Fruit fly (Drosophila melanogaster) whole organism, adult: Measurements from ENCODE around the gene Or85c.

Source experiments
- CG11617 ChIP-seq: fragments of 200-800 bp; sonication (Bioruptor generic); optimal IDR thresholded peaks from 2 replicates; lab custom pipeline; 2017; ENCODE audit warnings: mild to moderate bottlenecking, missing biosample characterization, missing genetic modification reagents, missing genetic modification characterization
- CG1620 ChIP-seq: fragments of 200-800 bp; sonication (Bioruptor generic); optimal IDR thresholded peaks from 2 replicates; lab custom pipeline; 2016; ENCODE audit warnings: missing biosample characterization, missing genetic modification characterization
- CG33017 ChIP-seq: fragments of 200-800 bp; sonication (Bioruptor generic); optimal IDR thresholded peaks from 2 replicates; lab custom pipeline; 2018; ENCODE audit warnings: missing biosample characterization, mild to moderate bottlenecking, missing genetic modification characterization, moderate library complexity
- CG7045 ChIP-seq: fragments of 200-800 bp; sonication (Bioruptor generic); optimal IDR thresholded peaks from 2 replicates; lab custom pipeline; 2017; ENCODE audit warnings: missing biosample characterization, mild to moderate bottlenecking, missing genetic modification characterization
- Clk ChIP-seq: fragments of 200-800 bp; sonication (Bioruptor generic); optimal IDR thresholded peaks from 2 replicates; lab custom pipeline; 2017; ENCODE audit warnings: missing biosample characterization, missing genetic modification characterization
- bab1 ChIP-seq: fragments of 200-800 bp; sonication (Bioruptor generic); optimal IDR thresholded peaks from 3 replicates; lab custom pipeline; 2019; ENCODE audit warnings: missing biosample characterization, mild to moderate bottlenecking, missing genetic modification characterization, moderate library complexity
- cnc ChIP-seq, 2 experiments: fragments of >200 bp; optimal IDR thresholded peaks; 2 replicates each; lab custom pipeline; 2017
- kay ChIP-seq: fragments of 200-800 bp; sonication (Bioruptor generic); peaks from one replicate; lab custom pipeline; 2016; ENCODE audit warnings: missing biosample characterization, missing genetic modification characterization, borderline replicate concordance
- pad ChIP-seq: fragments of 200-800 bp; sonication (Bioruptor generic); optimal IDR thresholded peaks from 3 replicates; lab custom pipeline; 2017; ENCODE audit warnings: missing biosample characterization, missing genetic modification characterization, mild to moderate bottlenecking, moderate library complexity, missing genetic modification reagents

DNA sequence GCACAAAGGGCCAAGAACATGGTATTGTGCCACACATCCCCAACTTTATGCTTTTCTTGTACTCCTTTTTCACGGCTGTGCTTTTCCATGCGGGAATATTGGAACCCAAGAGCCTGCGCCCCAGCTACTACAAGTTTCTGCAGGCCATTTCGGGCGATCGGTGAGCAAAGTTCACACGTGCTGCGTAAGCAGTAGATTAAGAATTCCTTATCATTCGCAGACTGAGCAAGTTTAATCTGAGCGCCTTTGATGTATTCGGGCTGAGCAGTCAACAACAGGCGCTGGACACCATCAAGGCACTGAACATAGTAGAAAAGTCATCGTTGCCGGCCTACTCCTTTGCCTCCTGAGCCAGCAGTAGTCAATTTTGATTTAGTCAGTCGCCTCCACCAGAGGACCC lies 8.0 kb upstream of the Or85c start:
- TF ChIP-seq CG11617 (GFP tag; lab: Kevin White, UChicago) (no peak), pad (GFP tag; lab: Kevin White, UChicago) (no peak), CG7045 (GFP tag; lab: Kevin White, UChicago) (no peak), cnc (optimal IDR thresholded peaks at IDR 0.05; lab: Kevin White, UChicago) (no peak), CG1620 (GFP tag; lab: Kevin White, UChicago) (no peak), bab1 (GFP tag; lab: Kevin White, UChicago) (no peak), CG33017 (no peak), kay (GFP tag; lab: Kevin White, UChicago) (no peak), Clk (no peak)
